Worm (Caenorhabditis elegans) whole organism, L1 larva: ENCODE results near the gene ZC455.1.

Experiments used
- ets-5 ChIP-seq: fragments of 200-800 bp; sonication (Bioruptor generic); IDR thresholded peaks from 2 replicates; pipeline ENCODE4 v1.3.6; 2022; ENCODE audit warnings: missing genetic modification characterization, missing compliant biosample characterization
- lin-13 ChIP-seq: fragments of 150-350 bp; optimal IDR thresholded peaks from 2 replicates; lab custom pipeline; 2014; ENCODE audit warnings: missing biosample characterization, missing genetic modification reagents, missing genetic modification characterization
- ztf-11 ChIP-seq, 2 experiments: sonication (generic microtip); optimal IDR thresholded peaks; 2 replicates each; lab custom pipeline; 2016 to 2017; ENCODE audit warnings: missing genetic modification characterization in 2 of 2, missing biosample characterization in 1 of 2, missing compliant biosample characterization in 1 of 2

- no peak for TF ChIP-seq lin-13 (GFP tag; lab: Kevin White, UChicago)
- TF ChIP-seq ets-5 (GFP tag; lab: Robert Waterston, UW): no peak
- no peak for TF ChIP-seq ztf-11 (tag; optimal IDR thresholded peaks at IDR 0.05; lab: Kevin White, UChicago)
Observed at ce11 chrV:12816672-12817071, 43.4 kb downstream of the ZC455.1 start.
